Worm (Caenorhabditis elegans) whole organism, late embryonic: ENCODE data around the gene F02D8.9.
A peak's percentile ranks its signal among the peaks of the same experiment; 100 is the strongest.

Experiments
- C08G9.2 ChIP-seq: sonication (generic microtip); optimal IDR thresholded peaks from 2 replicates; lab custom pipeline; 2016; ENCODE audit warnings: mild to moderate bottlenecking, missing genetic modification characterization, moderate library complexity, missing compliant biosample characterization
- C38D4.7 ChIP-seq: fragments of 200-800 bp; sonication (Bioruptor generic); optimal IDR thresholded peaks from 2 replicates; lab custom pipeline; 2018; ENCODE audit warnings: mild to moderate bottlenecking, missing genetic modification characterization, moderate library complexity, missing compliant biosample characterization
- K02D7.2 ChIP-seq: sonication (generic microtip); optimal IDR thresholded peaks from 2 replicates; lab custom pipeline; 2017; ENCODE audit warnings: mild to moderate bottlenecking, missing genetic modification characterization, missing compliant biosample characterization
- K09A11.1 ChIP-seq: sonication (generic microtip); optimal IDR thresholded peaks from 2 replicates; lab custom pipeline; 2017; ENCODE audit warnings: antibody characterized with exemption, mild to moderate bottlenecking, missing genetic modification characterization, missing compliant biosample characterization; ENCODE audit not compliant: insufficient read depth
- Y22D7AL.16 ChIP-seq: sonication (generic microtip); optimal IDR thresholded peaks from 2 replicates; lab custom pipeline; 2016; ENCODE audit warnings: missing genetic modification characterization, missing compliant biosample characterization
- ahr-1 ChIP-seq: sonication (generic microtip); optimal IDR thresholded peaks from 2 replicates; lab custom pipeline; 2016; ENCODE audit warnings: missing genetic modification characterization, missing compliant biosample characterization
- ama-1 ChIP-seq: fragments of 150-350 bp; optimal IDR thresholded peaks from 2 replicates; lab custom pipeline; 2014
- ceh-18 ChIP-seq: sonication (generic microtip); optimal IDR thresholded peaks from 2 replicates; lab custom pipeline; 2016; ENCODE audit warnings: missing genetic modification characterization, missing compliant biosample characterization
- ceh-2 ChIP-seq: sonication (generic microtip); optimal IDR thresholded peaks from 2 replicates; lab custom pipeline; 2016; ENCODE audit warnings: missing genotype, missing genetic modification characterization, missing compliant biosample characterization
- ceh-22 ChIP-seq: sonication (generic microtip); optimal IDR thresholded peaks from 2 replicates; lab custom pipeline; 2017; ENCODE audit warnings: missing biosample characterization, missing genetic modification characterization
- ceh-34 ChIP-seq: sonication (generic microtip); optimal IDR thresholded peaks from 2 replicates; lab custom pipeline; 2016; ENCODE audit warnings: mild to moderate bottlenecking, missing genetic modification characterization, missing compliant biosample characterization
- ceh-45 ChIP-seq: fragments of 200-800 bp; sonication (Bioruptor generic); IDR thresholded peaks from 2 replicates; pipeline ENCODE4 v1.3.6; 2022; ENCODE audit warnings: missing genetic modification reagents, missing genetic modification characterization, missing compliant biosample characterization
- ceh-6 ChIP-seq: fragments of 200-800 bp; sonication (Bioruptor generic); optimal IDR thresholded peaks from 2 replicates; lab custom pipeline; 2018; ENCODE audit warnings: mild to moderate bottlenecking, missing genetic modification characterization, missing compliant biosample characterization
- che-1 ChIP-seq: sonication (generic microtip); optimal IDR thresholded peaks from 2 replicates; lab custom pipeline; 2016; ENCODE audit warnings: mild to moderate bottlenecking, missing genetic modification characterization, missing compliant biosample characterization
- dmd-4 ChIP-seq: sonication (generic microtip); optimal IDR thresholded peaks from 2 replicates; lab custom pipeline; 2016; ENCODE audit warnings: borderline replicate concordance, missing genetic modification characterization, missing compliant biosample characterization
- elt-2 ChIP-seq: sonication (generic microtip); optimal IDR thresholded peaks from 2 replicates; lab custom pipeline; 2016; ENCODE audit warnings: missing genetic modification reagents, missing genetic modification characterization, missing compliant biosample characterization
- elt-4 ChIP-seq: sonication (generic microtip); optimal IDR thresholded peaks from 2 replicates; lab custom pipeline; 2016; ENCODE audit warnings: missing genetic modification characterization, missing compliant biosample characterization
- eyg-1 ChIP-seq: sonication (generic microtip); optimal IDR thresholded peaks from 2 replicates; lab custom pipeline; 2016; ENCODE audit warnings: missing genotype, missing genetic modification characterization, missing compliant biosample characterization
- fax-1 ChIP-seq: sonication (generic microtip); optimal IDR thresholded peaks from 2 replicates; lab custom pipeline; 2016; ENCODE audit warnings: missing genotype, missing genetic modification characterization, missing compliant biosample characterization
- fkh-10 ChIP-seq: fragments of 150-350 bp; optimal IDR thresholded peaks from 2 replicates; lab custom pipeline; 2014; ENCODE audit warnings: missing biosample characterization, missing genetic modification reagents, missing genetic modification characterization
- fkh-6 ChIP-seq: sonication (generic microtip); optimal IDR thresholded peaks from 2 replicates; lab custom pipeline; 2016; ENCODE audit warnings: missing genetic modification characterization, missing compliant biosample characterization
- gmeb-2 ChIP-seq: sonication (generic microtip); optimal IDR thresholded peaks from 2 replicates; lab custom pipeline; 2016; ENCODE audit warnings: missing genetic modification characterization, inconsistent platforms, missing compliant biosample characterization
- hlh-13 ChIP-seq: fragments of 200-800 bp; sonication (Bioruptor generic); optimal IDR thresholded peaks from 2 replicates; lab custom pipeline; 2018; ENCODE audit warnings: mild to moderate bottlenecking, missing genetic modification characterization, missing compliant biosample characterization
- hlh-15 ChIP-seq: sonication (generic microtip); optimal IDR thresholded peaks from 2 replicates; lab custom pipeline; 2016; ENCODE audit warnings: missing genetic modification characterization, missing compliant biosample characterization
- hlh-6 ChIP-seq: sonication (generic microtip); optimal IDR thresholded peaks from 2 replicates; lab custom pipeline; 2016; ENCODE audit warnings: missing genotype, missing genetic modification characterization, missing compliant biosample characterization
- lim-6 ChIP-seq: sonication (generic microtip); optimal IDR thresholded peaks from 2 replicates; lab custom pipeline; 2016; ENCODE audit warnings: missing genetic modification characterization, missing compliant biosample characterization
- madf-2 ChIP-seq: sonication (generic microtip); optimal IDR thresholded peaks from 2 replicates; lab custom pipeline; 2017; ENCODE audit warnings: missing genetic modification characterization, missing compliant biosample characterization
- nfya-1 ChIP-seq: sonication (generic microtip); optimal IDR thresholded peaks from 2 replicates; lab custom pipeline; 2017; ENCODE audit warnings: missing genetic modification characterization, mild to moderate bottlenecking, missing compliant biosample characterization, antibody characterized with exemption, moderate library complexity
- nhr-11 ChIP-seq: fragments of 150-350 bp; optimal IDR thresholded peaks from 2 replicates; lab custom pipeline; 2014; ENCODE audit warnings: missing biosample characterization, missing genetic modification characterization
- nhr-232 ChIP-seq: sonication (generic microtip); optimal IDR thresholded peaks from 2 replicates; lab custom pipeline; 2016; ENCODE audit warnings: missing genetic modification characterization, missing compliant biosample characterization
- npax-4 ChIP-seq: sonication (generic microtip); optimal IDR thresholded peaks from 2 replicates; lab custom pipeline; 2016; ENCODE audit warnings: missing genetic modification characterization, missing compliant biosample characterization
- odd-2 ChIP-seq: sonication (generic microtip); optimal IDR thresholded peaks from 2 replicates; lab custom pipeline; 2017; ENCODE audit warnings: antibody characterized with exemption, mild to moderate bottlenecking, missing genetic modification characterization, missing compliant biosample characterization
- pat-9 ChIP-seq: fragments of 200-800 bp; sonication (Bioruptor generic); optimal IDR thresholded peaks from 2 replicates; lab custom pipeline; 2018; ENCODE audit warnings: mild to moderate bottlenecking, missing genetic modification characterization, moderate library complexity, missing compliant biosample characterization
- pax-1 ChIP-seq: fragments of 150-350 bp; optimal IDR thresholded peaks from 2 replicates; lab custom pipeline; 2014; ENCODE audit warnings: missing biosample characterization, missing genetic modification characterization
- pha-4 ChIP-seq: fragments of 150-350 bp; optimal IDR thresholded peaks from 2 replicates; lab custom pipeline; 2018; ENCODE audit warnings: missing biosample characterization, missing genetic modification reagents, missing genetic modification characterization
- pqm-1 ChIP-seq: sonication (generic microtip); optimal IDR thresholded peaks from 2 replicates; lab custom pipeline; 2016; ENCODE audit warnings: missing genetic modification characterization, missing compliant biosample characterization
- pros-1 ChIP-seq: fragments of 150-350 bp; optimal IDR thresholded peaks from 2 replicates; lab custom pipeline; 2014; ENCODE audit warnings: missing biosample characterization, missing genetic modification reagents, missing genetic modification characterization
- ref-2 ChIP-seq: sonication (generic microtip); optimal IDR thresholded peaks from 2 replicates; lab custom pipeline; 2016; ENCODE audit warnings: missing genetic modification characterization, missing compliant biosample characterization
- sdc-2 ChIP-seq: sonication (generic microtip); optimal IDR thresholded peaks from 2 replicates; lab custom pipeline; 2016; ENCODE audit warnings: missing genotype, missing genetic modification characterization, missing compliant biosample characterization
- sox-2 ChIP-seq: fragments of 200-800 bp; sonication (Bioruptor generic); IDR thresholded peaks from 2 replicates; pipeline ENCODE4 v1.3.6; 2022; ENCODE audit warnings: missing genetic modification reagents, missing genetic modification characterization, missing compliant biosample characterization
- sox-4 ChIP-seq: sonication (generic microtip); optimal IDR thresholded peaks from 2 replicates; lab custom pipeline; 2017; ENCODE audit warnings: mild to moderate bottlenecking, missing genetic modification characterization, inconsistent platforms, missing compliant biosample characterization
- tbx-7 ChIP-seq: sonication (generic microtip); optimal IDR thresholded peaks from 2 replicates; lab custom pipeline; 2016; ENCODE audit warnings: missing genotype, missing genetic modification characterization, missing compliant biosample characterization
- ttx-3 ChIP-seq: sonication (generic microtip); optimal IDR thresholded peaks from 2 replicates; lab custom pipeline; 2016; ENCODE audit warnings: missing genetic modification reagents, missing genetic modification characterization, missing compliant biosample characterization
- unc-3 ChIP-seq, 2 experiments: fragments of 200-800 bp in 1 of 2; sonication (Bioruptor generic) in 1 of 2; sonication (generic microtip) in 1 of 2; conservative IDR thresholded peaks in 1 of 2; optimal IDR thresholded peaks in 1 of 2; 2 replicates each; pipeline versions ENCODE4 v1.3.6 to Lab custom; 2016 to 2022; ENCODE audit warnings: missing compliant biosample characterization in 2 of 2, missing genetic modification characterization in 2 of 2, missing genetic modification reagents in 1 of 2
- unc-42 ChIP-seq: sonication (generic microtip); optimal IDR thresholded peaks from 2 replicates; lab custom pipeline; 2016; ENCODE audit warnings: missing genotype, missing genetic modification characterization, missing compliant biosample characterization
- unc-86 ChIP-seq: sonication (generic microtip); optimal IDR thresholded peaks from 2 replicates; lab custom pipeline; 2016; ENCODE audit warnings: missing genetic modification characterization, missing compliant biosample characterization
- zip-5 ChIP-seq: sonication (generic microtip); optimal IDR thresholded peaks from 2 replicates; lab custom pipeline; 2016; ENCODE audit warnings: missing genetic modification characterization, missing compliant biosample characterization
- ztf-16 ChIP-seq: sonication (generic microtip); optimal IDR thresholded peaks from 2 replicates; lab custom pipeline; 2017; ENCODE audit warnings: missing genetic modification characterization, missing compliant biosample characterization

The F02D8.9 gene

ce11 chrV:14955676-14956075 lies at the start of gene F02D8.9:
TSS of gene F02D8.9 (minus strand) at chrV:14955776.
- TF ChIP-seq fkh-6 (tag; lab: Kevin White, UChicago) = no peak
- no peak for TF ChIP-seq odd-2 (tag; lab: Kevin White, UChicago)

- no peak for TF ChIP-seq che-1 (tag; lab: Kevin White, UChicago)
- no peak for TF ChIP-seq ahr-1
- TF ChIP-seq lim-6 (tag; lab: Kevin White, UChicago) = no peak
- TF ChIP-seq pat-9 (tag; lab: Kevin White, UChicago) = no peak
- TF ChIP-seq C38D4.7 = no peak
- no peak for TF ChIP-seq nhr-232
- no peak for TF ChIP-seq ama-1
- TF ChIP-seq pros-1 = no peak
- TF ChIP-seq ceh-45 (GFP tag; lab: Robert Waterston, UW) = no peak
- TF ChIP-seq K09A11.1 (tag; lab: Kevin White, UChicago) = no peak
- no peak for TF ChIP-seq elt-2 (tag; lab: Kevin White, UChicago)
- no peak for TF ChIP-seq sdc-2
Observed at ce11 chrV:15004800-15005199, 49.2 kb upstream of the F02D8.9 start, which contains the start of gene hrde-2. TSS of gene hrde-2 (plus strand) at chrV:15005100.

ce11 chrV:15002184-15002690 lies 46.7 kb upstream of the F02D8.9 start, which contains the start of the genes fib-1 and mut-15:
TSS of gene fib-1 (minus strand) at chrV:15002223.
TSS of gene mut-15 (plus strand) at chrV:15002543.
- TF ChIP-seq pha-4 (tag; lab: Kevin White, UChicago) (no peak), nhr-11 (tag; lab: Kevin White, UChicago) (no peak), pros-1 (peak; percentile 3), nfya-1 (tag; lab: Kevin White, UChicago) (peak; percentile 86), ztf-16 (tag; lab: Kevin White, UChicago) (peak; percentile 89), zip-5 (tag; lab: Kevin White, UChicago) (peak; percentile 93), ceh-2 (tag; lab: Kevin White, UChicago) (peak; percentile 95), ama-1 (no peak), sox-2 (no peak), ceh-6 (GFP tag; lab: Kevin White, UChicago) (peak; percentile 30), madf-2 (tag; lab: Kevin White, UChicago) (peak; percentile 40), odd-2 (tag; lab: Kevin White, UChicago) (no peak), pqm-1 (tag; lab: Kevin White, UChicago) (peak; percentile 82), hlh-15 (tag; lab: Kevin White, UChicago) (peak; percentile 77), elt-4 (tag; lab: Kevin White, UChicago) (no peak), fax-1 (tag; lab: Kevin White, UChicago) (peak; percentile 90), ref-2 (tag; lab: Kevin White, UChicago) (peak; percentile 97), pax-1 (tag; lab: Kevin White, UChicago) (peak; percentile 60), lim-6 (tag; lab: Kevin White, UChicago) (peak; percentile 95), eyg-1 (tag; lab: Kevin White, UChicago) (peak; percentile 67), sox-4 (peak; percentile 21), C08G9.2 (tag; lab: Kevin White, UChicago) (peak; percentile 97), hlh-6 (tag; lab: Kevin White, UChicago) (peak; percentile 73), tbx-7 (tag; lab: Kevin White, UChicago) (peak; percentile 89), npax-4 (tag; lab: Kevin White, UChicago) (peak; percentile 41), ttx-3 (peak; percentile 45), ceh-18 (tag; lab: Kevin White, UChicago) (peak; percentile 97), ceh-45 (GFP tag; lab: Robert Waterston, UW) (0 out of 2 replicates have a peak, but pooled peaks have one; percentile 18), hlh-13 (peak; percentile 2), unc-3 (GFP tag; conservative IDR thresholded peaks at IDR 0.05; lab: Robert Waterston, UW) (no peak), unc-3 (tag; optimal IDR thresholded peaks at IDR 0.05; lab: Kevin White, UChicago) (peak; percentile 85), K02D7.2 (no peak), gmeb-2 (no peak), ceh-22 (no peak), dmd-4 (tag; lab: Kevin White, UChicago) (peak; percentile 19), K09A11.1 (tag; lab: Kevin White, UChicago) (peak; percentile 41), unc-42 (tag; lab: Kevin White, UChicago) (peak; percentile 91), unc-86 (tag; lab: Kevin White, UChicago) (peak; percentile 79), fkh-10 (GFP tag; lab: Kevin White, UChicago) (no peak), pat-9 (tag; lab: Kevin White, UChicago) (no peak), Y22D7AL.16 (no peak), C38D4.7 (no peak), ceh-34 (tag; lab: Kevin White, UChicago) (peak; percentile 96)
